Worm (Caenorhabditis elegans) whole organism, young adult: ENCODE results near the gene C54F6.20.

Experiments
- C17E4.6 ChIP-seq: fragments of 200-800 bp; sonication (Bioruptor generic); IDR thresholded peaks from 2 replicates; pipeline ENCODE4 v1.3.6; 2022; ENCODE audit warnings: missing genetic modification reagents, missing genetic modification characterization, missing compliant biosample characterization
- K11D2.4 ChIP-seq: fragments of 200-800 bp; sonication (Bioruptor generic); IDR thresholded peaks from 2 replicates; pipeline ENCODE4 v1.3.6; 2022; ENCODE audit warnings: missing genetic modification reagents, missing genetic modification characterization, missing compliant biosample characterization
- T26A5.8 ChIP-seq: sonication (generic microtip); optimal IDR thresholded peaks from 2 replicates; lab custom pipeline; 2016; ENCODE audit warnings: missing genetic modification characterization, missing compliant biosample characterization
- Y56A3A.18 ChIP-seq: fragments of 200-800 bp; sonication (Bioruptor generic); IDR thresholded peaks from 2 replicates; pipeline ENCODE4 v1.3.6; 2022; ENCODE audit warnings: missing genetic modification reagents, missing genetic modification characterization, missing compliant biosample characterization
- aptf-2 ChIP-seq: fragments of 200-800 bp; sonication (Bioruptor generic); conservative IDR thresholded peaks from 2 replicates; pipeline ENCODE4 v1.3.6; 2022; ENCODE audit warnings: missing genetic modification reagents, missing genetic modification characterization, missing compliant biosample characterization
- bed-1 ChIP-seq: fragments of 200-800 bp; sonication (Bioruptor generic); IDR thresholded peaks from 2 replicates; pipeline ENCODE4 v1.3.6; 2022; ENCODE audit warnings: missing genetic modification reagents, missing genetic modification characterization, missing compliant biosample characterization
- hlh-12 ChIP-seq: sonication (generic microtip); optimal IDR thresholded peaks from 2 replicates; lab custom pipeline; 2016; ENCODE audit warnings: missing genetic modification characterization, missing compliant biosample characterization
- nfya-1 ChIP-seq: sonication (generic microtip); optimal IDR thresholded peaks from 2 replicates; lab custom pipeline; 2017; ENCODE audit warnings: antibody characterized with exemption, missing compliant biosample characterization, missing genetic modification characterization, borderline replicate concordance; ENCODE audit not compliant: insufficient read depth
- nfya-2 ChIP-seq: fragments of 200-800 bp; sonication (Bioruptor generic); IDR thresholded peaks from 2 replicates; pipeline ENCODE4 v1.3.6; 2022; ENCODE audit warnings: missing genetic modification reagents, missing genetic modification characterization, missing compliant biosample characterization
- unc-130 ChIP-seq: sonication (generic microtip); optimal IDR thresholded peaks from 2 replicates; lab custom pipeline; 2016; ENCODE audit warnings: missing genetic modification reagents, missing genetic modification characterization, missing compliant biosample characterization

- TF ChIP-seq bed-1 (GFP tag; lab: Robert Waterston, UW), result no peak
- TF ChIP-seq unc-130 (GFP tag; lab: Kevin White, UChicago), result no peak
- no peak for TF ChIP-seq Y56A3A.18 (GFP tag; lab: Robert Waterston, UW)
- no peak for TF ChIP-seq nfya-2 (GFP tag; lab: Robert Waterston, UW)
- no peak for TF ChIP-seq C17E4.6 (GFP tag; lab: Robert Waterston, UW)
- no peak for TF ChIP-seq nfya-1 (tag; lab: Kevin White, UChicago)
- TF ChIP-seq hlh-12 (tag; lab: Kevin White, UChicago), result no peak
- no peak for TF ChIP-seq aptf-2 (GFP tag; lab: Robert Waterston, UW)
- no peak for TF ChIP-seq T26A5.8 (tag; lab: Kevin White, UChicago)
- no peak for TF ChIP-seq K11D2.4 (GFP tag; lab: Robert Waterston, UW)
These were observed 13.5 kb downstream of the C54F6.20 start, which contains the start of gene C54F6.12 for ce11 chrV:7538018-7538417.
